Worm (Caenorhabditis elegans): ENCODE data around the gene marg-1.

DNA sequence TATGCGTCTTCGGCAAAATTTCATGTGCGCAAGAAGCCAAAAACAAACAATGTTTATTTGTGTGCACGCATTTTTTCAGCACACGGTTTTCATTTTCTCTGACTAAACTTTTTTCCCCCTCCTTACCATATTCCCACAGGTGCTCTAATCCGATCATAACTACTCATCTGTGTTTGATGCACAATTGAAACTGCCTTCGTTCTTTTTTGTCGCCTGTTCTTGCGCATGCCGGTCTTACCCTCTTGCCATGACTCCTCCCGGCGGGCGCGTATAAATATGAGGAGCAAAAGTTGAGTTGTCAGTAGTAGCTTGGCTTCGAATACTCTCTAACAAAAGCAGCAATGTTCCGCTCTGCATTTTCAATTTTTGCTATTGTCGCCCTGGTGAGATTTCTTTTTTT lies 16.9 kb upstream of the marg-1 start, which contains the start of gene abu-10:
- TF ChIP-seq flt-1 (GFP tag; IDR thresholded peaks at IDR 0.05) (no peak), T22C8.4 (GFP tag; IDR thresholded peaks at IDR 0.05) (no peak), med-1 (GFP tag; optimal IDR thresholded peaks at IDR 0.05; ENCODE audit: insufficient read depth) (no peak), cog-1 (tag; optimal IDR thresholded peaks at IDR 0.05) (no peak), klf-2 (GFP tag; conservative IDR thresholded peaks at IDR 0.05) (no peak), tab-1 (GFP tag; IDR thresholded peaks at IDR 0.05) (no peak), ztf-23 (GFP tag; IDR thresholded peaks at IDR 0.05) (no peak), ref-1 (GFP tag; conservative IDR thresholded peaks at IDR 0.05) (no peak)
